Worm (Caenorhabditis elegans): ENCODE results near the gene F59B2.9.
A peak's percentile ranks its signal among the peaks of the same experiment; 100 is the strongest.

The F59B2.9 gene

ce11 chrIII:9004658-9005057, 7.6 kb downstream of the F59B2.9 start (continued):
- no peak for TF ChIP-seq efl-1 (GFP tag; optimal IDR thresholded peaks at IDR 0.05)
- TF ChIP-seq unc-130 (GFP tag; optimal IDR thresholded peaks at IDR 0.05): peak; percentile 8
- TF ChIP-seq lir-1 (GFP tag; conservative IDR thresholded peaks at IDR 0.05): no peak
- no peak for TF ChIP-seq let-607 (tag; optimal IDR thresholded peaks at IDR 0.05)
- no peak for TF ChIP-seq ztf-25 (GFP tag; IDR thresholded peaks at IDR 0.05)
- peak; percentile 12 for TF ChIP-seq die-1 (tag; optimal IDR thresholded peaks at IDR 0.05)

- no peak for TF ChIP-seq ceh-91 (GFP tag; IDR thresholded peaks at IDR 0.05)
- no peak for TF ChIP-seq egl-44 (GFP tag; IDR thresholded peaks at IDR 0.05)
- TF ChIP-seq ets-4 (GFP tag; optimal IDR thresholded peaks at IDR 0.05): no peak
- no peak for TF ChIP-seq athp-1 (tag; optimal IDR thresholded peaks at IDR 0.05)
- TF ChIP-seq B0336.3 (GFP tag; IDR thresholded peaks at IDR 0.05): no peak
- no peak for TF ChIP-seq K11D2.4 (GFP tag; IDR thresholded peaks at IDR 0.05)
- TF ChIP-seq lin-35 (GFP tag; optimal IDR thresholded peaks at IDR 0.05): no peak
- no peak for TF ChIP-seq madf-3 (GFP tag; IDR thresholded peaks at IDR 0.05)
- no peak for TF ChIP-seq sea-2 (GFP tag; IDR thresholded peaks at IDR 0.05)
- TF ChIP-seq Y95B8A.8 (GFP tag; IDR thresholded peaks at IDR 0.05): no peak
- TF ChIP-seq F57C9.4 (tag; optimal IDR thresholded peaks at IDR 0.05): no peak
Measured at ce11 chrIII:9002545-9002944, 9.7 kb downstream of the F59B2.9 start, which contains the start of the genes F59B2.15 and zif-1. Gene F59B2.15, minus strand, starts transcription at chrIII:9002645. Gene zif-1, plus strand, starts transcription at chrIII:9002779.

DNA sequence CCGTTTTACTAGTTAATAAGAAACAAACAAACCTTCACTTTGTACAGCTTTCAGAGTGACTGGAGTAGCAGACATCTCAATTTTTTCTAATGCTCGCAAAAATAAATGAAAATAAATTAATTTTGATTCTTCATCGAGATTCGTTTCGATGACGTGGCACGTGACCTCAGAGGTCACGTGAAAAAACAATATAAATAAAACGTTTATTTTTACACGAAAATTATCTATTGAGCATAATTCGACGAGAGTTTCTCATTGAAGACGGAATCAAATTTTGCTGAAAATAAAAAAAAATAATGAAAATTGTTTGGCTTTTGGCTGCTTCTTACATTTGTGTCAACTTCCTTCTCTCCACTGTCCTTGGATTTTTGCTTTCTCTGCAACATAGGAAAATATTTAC, 10.3 kb downstream of the F59B2.9 start, which contains the start of gene rpn-6.2:
TSS of gene rpn-6.2 (minus strand) at position 101 of the 400 bp plus-strand sequence.
- TF ChIP-seq ZK185.1 (tag; optimal IDR thresholded peaks at IDR 0.05; ENCODE audit: poor library complexity, severe bottlenecking): no peak
- no peak for TF ChIP-seq ceh-100 (GFP tag; IDR thresholded peaks at IDR 0.05)
- TF ChIP-seq fkh-3 (tag; optimal IDR thresholded peaks at IDR 0.05): no peak
- no peak for TF ChIP-seq snpc-3.4 (tag; optimal IDR thresholded peaks at IDR 0.05)
- no peak for TF ChIP-seq attf-5 (GFP tag; optimal IDR thresholded peaks at IDR 0.05)
- no peak for TF ChIP-seq B0019.2 (GFP tag; conservative IDR thresholded peaks at IDR 0.05)
- no peak for TF ChIP-seq ztf-25 (GFP tag; IDR thresholded peaks at IDR 0.05)
- no peak for TF ChIP-seq tlf-1 (GFP tag; optimal IDR thresholded peaks at IDR 0.05)
- TF ChIP-seq F55B11.4 (tag; optimal IDR thresholded peaks at IDR 0.05; ENCODE audit: borderline replicate concordance, insufficient read depth): no peak
- no peak for TF ChIP-seq madf-3 (GFP tag; IDR thresholded peaks at IDR 0.05)
- TF ChIP-seq tbx-9 (tag; optimal IDR thresholded peaks at IDR 0.05; ENCODE audit: borderline replicate concordance): no peak
- TF ChIP-seq madf-10 (tag; optimal IDR thresholded peaks at IDR 0.05): no peak
- TF ChIP-seq K11D2.4 (GFP tag; IDR thresholded peaks at IDR 0.05): no peak
- TF ChIP-seq nhr-80 (tag; optimal IDR thresholded peaks at IDR 0.05): no peak
- no peak for TF ChIP-seq mxl-1 (tag; optimal IDR thresholded peaks at IDR 0.05)
- TF ChIP-seq unc-130 (GFP tag; optimal IDR thresholded peaks at IDR 0.05): no peak
- TF ChIP-seq lin-35 (GFP tag; optimal IDR thresholded peaks at IDR 0.05): no peak
- no peak for TF ChIP-seq mel-28 (tag; optimal IDR thresholded peaks at IDR 0.05; ENCODE audit: borderline replicate concordance)
- no peak for TF ChIP-seq F37B4.10 (GFP tag; IDR thresholded peaks at IDR 0.05)
- no peak for TF ChIP-seq ekl-4 (GFP tag; IDR thresholded peaks at IDR 0.05)

ce11 chrIII:9001491-9001890, 10.7 kb downstream of the F59B2.9 start:
- TF ChIP-seq Y56A3A.18 (GFP tag; IDR thresholded peaks at IDR 0.05) (no peak), madf-8 (GFP tag; conservative IDR thresholded peaks at IDR 0.05) (peak; percentile 68), lin-40 (tag; optimal IDR thresholded peaks at IDR 0.05) (no peak), F33H1.4 (GFP tag; IDR thresholded peaks at IDR 0.05) (peak; percentile 91), aptf-2 (GFP tag; conservative IDR thresholded peaks at IDR 0.05) (no peak), ceh-27 (GFP tag; optimal IDR thresholded peaks at IDR 0.05) (no peak), ceh-100 (GFP tag; IDR thresholded peaks at IDR 0.05) (no peak), repo-1 (tag; optimal IDR thresholded peaks at IDR 0.05) (no peak), ztf-22 (GFP tag; optimal IDR thresholded peaks at IDR 0.05) (no peak), madf-3 (GFP tag; IDR thresholded peaks at IDR 0.05) (no peak), F10E7.11 (tag; optimal IDR thresholded peaks at IDR 0.05) (no peak), ceh-91 (GFP tag; IDR thresholded peaks at IDR 0.05) (peak; percentile 63), Y53G8AR.9 (GFP tag; conservative IDR thresholded peaks at IDR 0.05) (no peak; the same call in 1 of the 2 replicates), die-1 (tag; optimal IDR thresholded peaks at IDR 0.05) (no peak), lsl-1 (GFP tag; optimal IDR thresholded peaks at IDR 0.05) (peak; percentile 83), zfh-2 (GFP tag; conservative IDR thresholded peaks at IDR 0.05) (no peak), egl-18 (GFP tag; IDR thresholded peaks at IDR 0.05) (no peak)

Measured in whole organism, young adult.